Worm (Caenorhabditis elegans) whole organism, L1 larva: ENCODE results near the gene C36B7.1.
A peak's percentile ranks its signal among the peaks of the same experiment; 100 is the strongest.

Experiments used
- C04F5.9 ChIP-seq: sonication (generic microtip); optimal IDR thresholded peaks from 2 replicates; lab custom pipeline; 2016; ENCODE audit warnings: missing genetic modification characterization, missing compliant biosample characterization
- C34B4.2 ChIP-seq: sonication (generic microtip); optimal IDR thresholded peaks from 2 replicates; lab custom pipeline; 2017; ENCODE audit warnings: mild to moderate bottlenecking, missing genetic modification characterization, missing compliant biosample characterization
- F16B12.6 ChIP-seq: fragments of 150-350 bp; optimal IDR thresholded peaks from 2 replicates; lab custom pipeline; 2014; ENCODE audit warnings: missing biosample characterization, missing genetic modification characterization
- Y116A8C.19 ChIP-seq: sonication (generic microtip); optimal IDR thresholded peaks from 2 replicates; lab custom pipeline; 2016; ENCODE audit warnings: missing compliant biosample characterization, missing genetic modification characterization, borderline replicate concordance
- aha-1 ChIP-seq: fragments of 150-350 bp; optimal IDR thresholded peaks from 2 replicates; lab custom pipeline; 2014; ENCODE audit warnings: missing biosample characterization, missing genetic modification characterization
- alr-1 ChIP-seq: fragments of 200-800 bp; sonication (Bioruptor generic); optimal IDR thresholded peaks from 2 replicates; lab custom pipeline; 2018; ENCODE audit warnings: borderline replicate concordance, mild to moderate bottlenecking, missing genetic modification characterization, missing compliant biosample characterization
- aly-2 ChIP-seq: fragments of 150-350 bp; optimal IDR thresholded peaks from 2 replicates; lab custom pipeline; 2014; ENCODE audit warnings: missing biosample characterization, missing genetic modification characterization
- ama-1 ChIP-seq: fragments of 150-350 bp; optimal IDR thresholded peaks from 2 replicates; lab custom pipeline; 2014
- ceh-63 ChIP-seq: fragments of 200-800 bp; sonication (Bioruptor generic); optimal IDR thresholded peaks from 2 replicates; lab custom pipeline; 2018; ENCODE audit warnings: mild to moderate bottlenecking, missing genetic modification characterization, missing compliant biosample characterization
- ceh-8 ChIP-seq: fragments of 200-800 bp; sonication (Bioruptor generic); optimal IDR thresholded peaks from 2 replicates; lab custom pipeline; 2018; ENCODE audit warnings: mild to moderate bottlenecking, missing genetic modification characterization, moderate library complexity, missing compliant biosample characterization
- ceh-82 ChIP-seq, 3 experiments: fragments of 150-350 bp in 1 of 3; sonication (generic microtip) in 2 of 3; optimal IDR thresholded peaks; 2 replicates each; lab custom pipeline; 2014 to 2017; ENCODE audit warnings: missing biosample characterization in 3 of 3, missing genetic modification characterization in 3 of 3
- ces-1 ChIP-seq: fragments of 150-350 bp; optimal IDR thresholded peaks from 2 replicates; lab custom pipeline; 2014; ENCODE audit warnings: missing biosample characterization, missing genetic modification reagents, missing genetic modification characterization
- egl-13 ChIP-seq: sonication (generic microtip); optimal IDR thresholded peaks from 2 replicates; lab custom pipeline; 2016; ENCODE audit warnings: missing genotype, missing genetic modification reagents, missing genetic modification characterization, missing compliant biosample characterization
- elt-2 ChIP-seq: sonication (generic microtip); optimal IDR thresholded peaks from 2 replicates; lab custom pipeline; 2016; ENCODE audit warnings: missing genetic modification characterization, mild to moderate bottlenecking, inconsistent platforms, missing compliant biosample characterization, missing genetic modification reagents
- ets-5 ChIP-seq: fragments of 200-800 bp; sonication (Bioruptor generic); IDR thresholded peaks from 2 replicates; pipeline ENCODE4 v1.3.6; 2022; ENCODE audit warnings: missing genetic modification characterization, missing compliant biosample characterization
- fos-1 ChIP-seq: fragments of 150-350 bp; optimal IDR thresholded peaks from 2 replicates; lab custom pipeline; 2014; ENCODE audit warnings: missing biosample characterization, missing genetic modification characterization
- grh-1 ChIP-seq: fragments of 200-800 bp; sonication (Bioruptor generic); IDR thresholded peaks from 2 replicates; pipeline ENCODE4 v1.3.6; 2022; ENCODE audit warnings: missing genetic modification reagents, missing genetic modification characterization, missing compliant biosample characterization
- hlh-4 ChIP-seq: sonication (generic microtip); optimal IDR thresholded peaks from 2 replicates; lab custom pipeline; 2016; ENCODE audit warnings: mild to moderate bottlenecking, missing genetic modification characterization, missing compliant biosample characterization
- hpl-2 ChIP-seq: fragments of 150-350 bp; optimal IDR thresholded peaks from 2 replicates; lab custom pipeline; 2014; ENCODE audit warnings: missing biosample characterization, missing genetic modification reagents, missing genetic modification characterization
- irx-1 ChIP-seq: sonication (generic microtip); optimal IDR thresholded peaks from 2 replicates; lab custom pipeline; 2016; ENCODE audit warnings: missing genetic modification characterization, missing compliant biosample characterization
- jun-1 ChIP-seq: fragments of 150-350 bp; optimal IDR thresholded peaks from 2 replicates; lab custom pipeline; 2014; ENCODE audit warnings: missing biosample characterization, missing genetic modification reagents, missing genetic modification characterization
- lin-14 ChIP-seq: fragments of 200-800 bp; sonication (Bioruptor generic); optimal IDR thresholded peaks from 2 replicates; lab custom pipeline; 2018; ENCODE audit warnings: mild to moderate bottlenecking, missing genetic modification characterization, moderate library complexity, missing compliant biosample characterization
- lin-39 ChIP-seq: fragments of 150-350 bp; optimal IDR thresholded peaks from 2 replicates; lab custom pipeline; 2014; ENCODE audit warnings: missing biosample characterization, missing genetic modification reagents, missing genetic modification characterization
- mab-9 ChIP-seq: fragments of 200-800 bp; sonication (Bioruptor generic); IDR thresholded peaks from 2 replicates; pipeline ENCODE4 v1.3.6; 2022; ENCODE audit warnings: missing genetic modification reagents, missing genetic modification characterization, missing compliant biosample characterization
- mef-2 ChIP-seq: fragments of 150-350 bp; optimal IDR thresholded peaks from 2 replicates; lab custom pipeline; 2014; ENCODE audit warnings: missing biosample characterization, missing genetic modification characterization
- nhr-11 ChIP-seq: fragments of 150-350 bp; optimal IDR thresholded peaks from 2 replicates; lab custom pipeline; 2014; ENCODE audit warnings: missing biosample characterization, missing genetic modification characterization
- nhr-12 ChIP-seq: sonication (generic microtip); optimal IDR thresholded peaks from 2 replicates; lab custom pipeline; 2017; ENCODE audit warnings: missing biosample characterization, missing genetic modification characterization
- nhr-19 ChIP-seq: fragments of 200-800 bp; sonication (Bioruptor generic); conservative IDR thresholded peaks from 2 replicates; pipeline ENCODE4 v1.3.6; 2022; ENCODE audit warnings: missing genetic modification characterization, missing compliant biosample characterization
- nhr-20 ChIP-seq: sonication (generic microtip); optimal IDR thresholded peaks from 2 replicates; lab custom pipeline; 2016; ENCODE audit warnings: mild to moderate bottlenecking, missing genetic modification characterization, missing compliant biosample characterization
- nhr-237 ChIP-seq: fragments of 150-350 bp; optimal IDR thresholded peaks from 2 replicates; lab custom pipeline; 2014; ENCODE audit warnings: missing biosample characterization, missing genetic modification characterization
- nhr-47 ChIP-seq: sonication (generic microtip); optimal IDR thresholded peaks from 2 replicates; lab custom pipeline; 2016; ENCODE audit warnings: mild to moderate bottlenecking, missing genetic modification characterization, moderate library complexity, missing compliant biosample characterization
- nhr-84 ChIP-seq: sonication (generic microtip); optimal IDR thresholded peaks from 2 replicates; lab custom pipeline; 2017; ENCODE audit warnings: missing biosample characterization, missing genetic modification characterization
- nhr-85 ChIP-seq: sonication (generic microtip); peaks from one replicate; lab custom pipeline; 2016; ENCODE audit warnings: missing genetic modification characterization, inconsistent platforms, missing compliant biosample characterization
- nhr-90 ChIP-seq: sonication (generic microtip); optimal IDR thresholded peaks from 2 replicates; lab custom pipeline; 2016; ENCODE audit warnings: mild to moderate bottlenecking, missing genetic modification characterization, missing compliant biosample characterization; ENCODE audit not compliant: poor library complexity
- pag-3 ChIP-seq: sonication (generic microtip); optimal IDR thresholded peaks from 2 replicates; lab custom pipeline; 2017; ENCODE audit warnings: missing genetic modification characterization, mild to moderate bottlenecking, missing compliant biosample characterization, antibody characterized with exemption, borderline replicate concordance; ENCODE audit not compliant: insufficient read depth
- pqm-1 ChIP-seq: sonication (generic microtip); optimal IDR thresholded peaks from 3 replicates; lab custom pipeline; 2017; ENCODE audit warnings: missing biosample characterization, missing genetic modification characterization
- rnt-1 ChIP-seq: sonication (generic microtip); optimal IDR thresholded peaks from 2 replicates; lab custom pipeline; 2016; ENCODE audit warnings: mild to moderate bottlenecking, missing genetic modification characterization, moderate library complexity, missing compliant biosample characterization
- skn-1 ChIP-seq: fragments of 150-350 bp; optimal IDR thresholded peaks from 2 replicates; lab custom pipeline; 2014; ENCODE audit warnings: missing biosample characterization, missing genetic modification characterization
- snpc-4 ChIP-seq: fragments of 150-350 bp; optimal IDR thresholded peaks from 2 replicates; lab custom pipeline; 2014; ENCODE audit warnings: missing biosample characterization, missing genetic modification characterization
- sox-4 ChIP-seq: sonication (generic microtip); optimal IDR thresholded peaks from 2 replicates; lab custom pipeline; 2016; ENCODE audit warnings: missing genetic modification characterization, missing compliant biosample characterization
- sptf-1 ChIP-seq: fragments of 150-350 bp; optimal IDR thresholded peaks from 2 replicates; lab custom pipeline; 2014; ENCODE audit warnings: missing biosample characterization, missing genetic modification characterization
- swsn-7 ChIP-seq: sonication (generic microtip); optimal IDR thresholded peaks from 2 replicates; lab custom pipeline; 2016; ENCODE audit warnings: missing genetic modification characterization, missing compliant biosample characterization
- tbx-2 ChIP-seq: sonication (generic microtip); optimal IDR thresholded peaks from 2 replicates; lab custom pipeline; 2016; ENCODE audit warnings: missing genetic modification characterization, missing compliant biosample characterization
- unc-130 ChIP-seq: fragments of 150-350 bp; optimal IDR thresholded peaks from 2 replicates; lab custom pipeline; 2017; ENCODE audit warnings: missing biosample characterization, missing genetic modification characterization, inconsistent platforms
- unc-86 ChIP-seq: sonication (generic microtip); optimal IDR thresholded peaks from 2 replicates; lab custom pipeline; 2016; ENCODE audit warnings: missing genetic modification characterization, missing compliant biosample characterization
- unc-98 ChIP-seq: fragments of 200-800 bp; sonication (Bioruptor generic); IDR thresholded peaks from 2 replicates; pipeline ENCODE4 v1.3.6; 2022; ENCODE audit warnings: missing genetic modification characterization, missing compliant biosample characterization
- vab-15 ChIP-seq: sonication (generic microtip); optimal IDR thresholded peaks from 2 replicates; lab custom pipeline; 2017; ENCODE audit warnings: missing genotype, mild to moderate bottlenecking, missing genetic modification characterization, missing compliant biosample characterization
- xbp-1 ChIP-seq: sonication (generic microtip); optimal IDR thresholded peaks from 2 replicates; lab custom pipeline; 2016; ENCODE audit warnings: missing genetic modification characterization, missing compliant biosample characterization
- ztf-11 ChIP-seq, 2 experiments: sonication (generic microtip); optimal IDR thresholded peaks; 2 replicates each; lab custom pipeline; 2016 to 2017; ENCODE audit warnings: missing genetic modification characterization in 2 of 2, missing biosample characterization in 1 of 2, missing compliant biosample characterization in 1 of 2
- ztf-4 ChIP-seq: fragments of 150-350 bp; optimal IDR thresholded peaks from 2 replicates; lab custom pipeline; 2014; ENCODE audit warnings: missing biosample characterization, missing genetic modification characterization

The C36B7.1 gene

ce11 chrX:7067250-7067958 is 45.3 kb upstream of the C36B7.1 start:
- TF ChIP-seq C04F5.9 (tag; lab: Kevin White, UChicago) (no peak), xbp-1 (peak; percentile 57), F16B12.6 (tag; lab: Kevin White, UChicago) (no peak), rnt-1 (tag; lab: Kevin White, UChicago) (peak; percentile 11), nhr-19 (GFP tag; lab: Robert Waterston, UW) (no peak), swsn-7 (peak; percentile 0), nhr-85 (peak; percentile 3), tbx-2 (tag; lab: Kevin White, UChicago) (peak; percentile 37), lin-14 (GFP tag; lab: Kevin White, UChicago) (peak; percentile 49), nhr-90 (tag; lab: Kevin White, UChicago) (peak; percentile 6), ceh-82 (tag; optimal IDR thresholded peaks at IDR 0.05; lab: Kevin White, UChicago) (peak in 1 of 3 experiments; percentile 14)

DNA sequence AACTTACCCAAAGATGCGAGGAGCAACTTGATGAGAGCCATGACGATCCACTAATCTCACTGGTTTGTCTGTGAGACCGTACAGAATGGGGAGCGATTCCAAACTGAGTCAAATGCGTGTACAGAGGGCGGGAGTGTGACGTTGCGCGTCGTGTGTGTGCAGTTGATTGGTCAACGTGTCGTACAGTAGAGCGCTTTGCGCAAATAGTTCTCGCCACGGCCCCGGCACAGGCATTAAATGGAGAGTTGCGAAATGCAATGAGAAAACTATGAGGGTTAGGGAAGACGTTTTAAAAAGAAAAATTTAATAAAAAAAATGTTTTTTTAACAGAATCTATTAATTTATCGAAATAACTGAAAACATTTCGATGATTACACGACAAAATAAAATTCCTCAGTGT is 44.3 kb upstream of the C36B7.1 start, which contains the start of gene pdi-6:
Gene pdi-6 (minus strand): TSS at position 164 of the 400 bp plus-strand sequence.
- TF ChIP-seq pag-3 (tag; lab: Kevin White, UChicago) (no peak), unc-98 (GFP tag; lab: Robert Waterston, UW) (peak; percentile 60), nhr-11 (tag; lab: Kevin White, UChicago) (peak; percentile 63), sox-4 (tag; lab: Kevin White, UChicago) (no peak), alr-1 (tag; lab: Kevin White, UChicago) (no peak), hlh-4 (tag; lab: Kevin White, UChicago) (no peak), mab-9 (GFP tag; lab: Robert Waterston, UW) (peak; percentile 65), nhr-84 (tag; lab: Kevin White, UChicago) (no peak), ets-5 (GFP tag; lab: Robert Waterston, UW) (no peak), unc-130 (tag; lab: Kevin White, UChicago) (peak; percentile 58), nhr-47 (tag; lab: Kevin White, UChicago) (peak; percentile 88), xbp-1 (peak; percentile 100), nhr-90 (tag; lab: Kevin White, UChicago) (peak; percentile 92), pqm-1 (peak; percentile 5), ceh-63 (GFP tag; lab: Kevin White, UChicago) (no peak), snpc-4 (tag; lab: Kevin White, UChicago) (peak; percentile 70), aly-2 (tag; lab: Kevin White, UChicago) (no peak), mef-2 (tag; lab: Kevin White, UChicago) (peak; percentile 15), ces-1 (no peak), sptf-1 (tag; lab: Kevin White, UChicago) (no peak), lin-14 (GFP tag; lab: Kevin White, UChicago) (peak; percentile 96), elt-2 (tag; lab: Kevin White, UChicago) (peak; percentile 81), nhr-12 (tag; lab: Kevin White, UChicago) (no peak), Y116A8C.19 (tag; lab: Kevin White, UChicago) (peak; percentile 6), ama-1 (lab: Kevin White, UChicago) (no peak), jun-1 (peak; percentile 89), nhr-19 (GFP tag; lab: Robert Waterston, UW) (peak; percentile 90), irx-1 (tag; lab: Kevin White, UChicago) (peak; percentile 74), aha-1 (tag; lab: Kevin White, UChicago) (peak; percentile 15), C34B4.2 (tag; lab: Kevin White, UChicago) (no peak), swsn-7 (peak; percentile 84), skn-1 (tag; lab: Kevin White, UChicago) (peak; percentile 86), vab-15 (tag; lab: Kevin White, UChicago) (peak; percentile 66), nhr-237 (tag; lab: Kevin White, UChicago) (peak; percentile 70), grh-1 (peak; percentile 89), unc-86 (peak; percentile 54), hpl-2 (peak; percentile 53), egl-13 (tag; lab: Kevin White, UChicago) (peak; percentile 78), ztf-4 (peak; percentile 32), ztf-11 (tag; optimal IDR thresholded peaks at IDR 0.05; lab: Kevin White, UChicago) (peak in 1 of 2 experiments; percentile 81), lin-39 (peak; percentile 57), fos-1 (peak; percentile 55), nhr-20 (tag; lab: Kevin White, UChicago) (peak; percentile 90), ceh-8 (GFP tag; lab: Kevin White, UChicago) (no peak)
